Fruit fly (Drosophila melanogaster) whole organism, adult: Measurements from ENCODE around the gene CG13365.

Source experiments
- CG11617 ChIP-seq: fragments of 200-800 bp; sonication (Bioruptor generic); optimal IDR thresholded peaks from 2 replicates; lab custom pipeline; 2017; ENCODE audit warnings: mild to moderate bottlenecking, missing biosample characterization, missing genetic modification reagents, missing genetic modification characterization
- CG12768 ChIP-seq: fragments of 200-800 bp; sonication (Bioruptor generic); optimal IDR thresholded peaks from 2 replicates; lab custom pipeline; 2017; ENCODE audit warnings: missing biosample characterization, missing genetic modification characterization, mild to moderate bottlenecking, moderate library complexity, missing genetic modification reagents
- CG14711 ChIP-seq: fragments of 200-800 bp; sonication (Bioruptor generic); optimal IDR thresholded peaks from 2 replicates; lab custom pipeline; 2018; ENCODE audit warnings: missing biosample characterization, mild to moderate bottlenecking, missing genetic modification characterization, moderate library complexity
- CG1620 ChIP-seq: fragments of 200-800 bp; sonication (Bioruptor generic); optimal IDR thresholded peaks from 2 replicates; lab custom pipeline; 2016; ENCODE audit warnings: missing biosample characterization, missing genetic modification characterization
- CG33017 ChIP-seq: fragments of 200-800 bp; sonication (Bioruptor generic); optimal IDR thresholded peaks from 2 replicates; lab custom pipeline; 2018; ENCODE audit warnings: missing biosample characterization, mild to moderate bottlenecking, missing genetic modification characterization, moderate library complexity
- CG5204 ChIP-seq: fragments of 200-800 bp; sonication (Bioruptor generic); optimal IDR thresholded peaks from 2 replicates; lab custom pipeline; 2016; ENCODE audit warnings: missing biosample characterization, missing genetic modification characterization
- CG7045 ChIP-seq: fragments of 200-800 bp; sonication (Bioruptor generic); optimal IDR thresholded peaks from 2 replicates; lab custom pipeline; 2017; ENCODE audit warnings: missing biosample characterization, mild to moderate bottlenecking, missing genetic modification characterization
- CG7101 ChIP-seq: fragments of 200-800 bp; sonication (Bioruptor generic); optimal IDR thresholded peaks from 2 replicates; lab custom pipeline; 2018; ENCODE audit warnings: missing biosample characterization, mild to moderate bottlenecking, missing genetic modification characterization, moderate library complexity
- Clk ChIP-seq: fragments of 200-800 bp; sonication (Bioruptor generic); optimal IDR thresholded peaks from 2 replicates; lab custom pipeline; 2017; ENCODE audit warnings: missing biosample characterization, missing genetic modification characterization
- Crg-1 ChIP-seq: fragments of 200-800 bp; sonication (Bioruptor generic); optimal IDR thresholded peaks from 2 replicates; lab custom pipeline; 2016; ENCODE audit warnings: missing biosample characterization, missing genetic modification characterization
- Hr96 ChIP-seq: fragments of 200-800 bp; sonication (Bioruptor generic); optimal IDR thresholded peaks from 2 replicates; lab custom pipeline; 2016; ENCODE audit warnings: missing biosample characterization, missing genetic modification characterization
- Mnt ChIP-seq: fragments of 200-800 bp; sonication (Bioruptor generic); optimal IDR thresholded peaks from 2 replicates; lab custom pipeline; 2016; ENCODE audit warnings: missing biosample characterization, mild to moderate bottlenecking, missing genetic modification characterization
- bab1 ChIP-seq: fragments of 200-800 bp; sonication (Bioruptor generic); optimal IDR thresholded peaks from 3 replicates; lab custom pipeline; 2019; ENCODE audit warnings: missing biosample characterization, mild to moderate bottlenecking, missing genetic modification characterization, moderate library complexity
- cic ChIP-seq: fragments of 200-800 bp; sonication (Bioruptor generic); optimal IDR thresholded peaks from 2 replicates; lab custom pipeline; 2017; ENCODE audit warnings: missing biosample characterization, mild to moderate bottlenecking, missing genetic modification characterization, moderate library complexity
- cnc ChIP-seq, 2 experiments: fragments of >200 bp; optimal IDR thresholded peaks; 2 replicates each; lab custom pipeline; 2017
- kay ChIP-seq: fragments of 200-800 bp; sonication (Bioruptor generic); peaks from one replicate; lab custom pipeline; 2016; ENCODE audit warnings: missing biosample characterization, missing genetic modification characterization, borderline replicate concordance
- ovo ChIP-seq: fragments of 200-800 bp; sonication (Bioruptor generic); optimal IDR thresholded peaks from 2 replicates; lab custom pipeline; 2016; ENCODE audit warnings: missing biosample characterization, missing genetic modification characterization
- pad ChIP-seq: fragments of 200-800 bp; sonication (Bioruptor generic); optimal IDR thresholded peaks from 3 replicates; lab custom pipeline; 2017; ENCODE audit warnings: missing biosample characterization, missing genetic modification characterization, mild to moderate bottlenecking, moderate library complexity, missing genetic modification reagents
- tj ChIP-seq: fragments of 200-800 bp; sonication (Bioruptor generic); optimal IDR thresholded peaks from 3 replicates; lab custom pipeline; 2017; ENCODE audit warnings: missing biosample characterization, mild to moderate bottlenecking, missing genetic modification characterization, moderate library complexity
- toe ChIP-seq: fragments of 200-800 bp; sonication (Bioruptor generic); optimal IDR thresholded peaks from 2 replicates; lab custom pipeline; 2016; ENCODE audit warnings: missing biosample characterization, missing genetic modification characterization

The CG13365 gene

dm6 chrX:597057-597456 lies 24.0 kb downstream of the CG13365 start:
- no peak for TF ChIP-seq cnc (optimal IDR thresholded peaks at IDR 0.05; lab: Kevin White, UChicago)
- TF ChIP-seq CG1620: no peak
- TF ChIP-seq CG5204: no peak
- no peak for TF ChIP-seq CG7101 (tag; lab: Kevin White, UChicago)
- TF ChIP-seq CG33017 (tag; lab: Kevin White, UChicago): no peak
- no peak for TF ChIP-seq cic (GFP tag; lab: Kevin White, UChicago)
- TF ChIP-seq pad (GFP tag; lab: Kevin White, UChicago): no peak
- TF ChIP-seq kay (GFP tag; lab: Kevin White, UChicago): no peak
- no peak for TF ChIP-seq CG7045 (GFP tag; lab: Kevin White, UChicago)
- no peak for TF ChIP-seq Hr96
- no peak for TF ChIP-seq Mnt (GFP tag; lab: Kevin White, UChicago)
- no peak for TF ChIP-seq CG14711 (tag; lab: Kevin White, UChicago)
- no peak for TF ChIP-seq Clk (GFP tag; lab: Kevin White, UChicago)
- no peak for TF ChIP-seq CG11617 (GFP tag; lab: Kevin White, UChicago)
- no peak for TF ChIP-seq tj (GFP tag; lab: Kevin White, UChicago)
- TF ChIP-seq bab1 (GFP tag; lab: Kevin White, UChicago): no peak
- TF ChIP-seq CG12768 (GFP tag; lab: Kevin White, UChicago): no peak
- TF ChIP-seq ovo (GFP tag; lab: Kevin White, UChicago): no peak
- no peak for TF ChIP-seq toe (GFP tag; lab: Kevin White, UChicago)

dm6 chrX:592588-593288 lies 28.3 kb downstream of the CG13365 start:
- TF ChIP-seq Hr96 (no peak), cic (GFP tag; lab: Kevin White, UChicago) (no peak), CG7045 (GFP tag; lab: Kevin White, UChicago) (no peak), pad (GFP tag; lab: Kevin White, UChicago) (no peak), toe (GFP tag; lab: Kevin White, UChicago) (no peak), Clk (GFP tag; lab: Kevin White, UChicago) (no peak), bab1 (GFP tag; lab: Kevin White, UChicago) (no peak), CG14711 (tag; lab: Kevin White, UChicago) (no peak), CG12768 (GFP tag; lab: Kevin White, UChicago) (no peak), kay (GFP tag; lab: Kevin White, UChicago) (no peak), Crg-1 (GFP tag; lab: Kevin White, UChicago) (no peak), cnc (optimal IDR thresholded peaks at IDR 0.05; lab: Kevin White, UChicago) (no peak), ovo (GFP tag; lab: Kevin White, UChicago) (no peak), CG33017 (tag; lab: Kevin White, UChicago) (no peak), CG11617 (GFP tag; lab: Kevin White, UChicago) (no peak), CG5204 (no peak), CG7101 (tag; lab: Kevin White, UChicago) (no peak), tj (GFP tag; lab: Kevin White, UChicago) (no peak), Mnt (GFP tag; lab: Kevin White, UChicago) (no peak), CG1620 (no peak)

- TF ChIP-seq CG12768 (GFP tag; lab: Kevin White, UChicago): no peak
- TF ChIP-seq Hr96: no peak
- TF ChIP-seq ovo (GFP tag; lab: Kevin White, UChicago): no peak
- no peak for TF ChIP-seq cnc (optimal IDR thresholded peaks at IDR 0.05; lab: Kevin White, UChicago)
- TF ChIP-seq Clk (GFP tag; lab: Kevin White, UChicago): no peak
- no peak for TF ChIP-seq bab1 (GFP tag; lab: Kevin White, UChicago)
- TF ChIP-seq pad (GFP tag; lab: Kevin White, UChicago): no peak
- no peak for TF ChIP-seq Crg-1 (GFP tag; lab: Kevin White, UChicago)
- TF ChIP-seq CG5204: no peak
- no peak for TF ChIP-seq CG1620
- TF ChIP-seq tj (GFP tag; lab: Kevin White, UChicago): no peak
- TF ChIP-seq CG11617 (GFP tag; lab: Kevin White, UChicago): no peak
- no peak for TF ChIP-seq CG33017 (tag; lab: Kevin White, UChicago)
- no peak for TF ChIP-seq CG7101 (tag; lab: Kevin White, UChicago)
- no peak for TF ChIP-seq CG7045 (GFP tag; lab: Kevin White, UChicago)
- TF ChIP-seq CG14711 (tag; lab: Kevin White, UChicago): no peak
These were observed 30.5 kb downstream of the CG13365 start for dm6 chrX:590479-590878.

- TF ChIP-seq Crg-1 (GFP tag; lab: Kevin White, UChicago): no peak
- no peak for TF ChIP-seq CG33017 (tag; lab: Kevin White, UChicago)
These were observed 32.1 kb downstream of the CG13365 start for dm6 chrX:588941-589340.

dm6 chrX:581825-582224 lies 39.2 kb downstream of the CG13365 start, which contains the start of gene vnd:
Gene vnd, plus strand, starts transcription at chrX:582121.
- TF ChIP-seq cnc (optimal IDR thresholded peaks at IDR 0.05; lab: Kevin White, UChicago) (no peak), CG5204 (no peak), ovo (GFP tag; lab: Kevin White, UChicago) (no peak), pad (GFP tag; lab: Kevin White, UChicago) (no peak), Crg-1 (GFP tag; lab: Kevin White, UChicago) (no peak), CG33017 (tag; lab: Kevin White, UChicago) (no peak), tj (GFP tag; lab: Kevin White, UChicago) (no peak), CG11617 (GFP tag; lab: Kevin White, UChicago) (no peak), Mnt (GFP tag; lab: Kevin White, UChicago) (no peak), CG14711 (tag; lab: Kevin White, UChicago) (no peak), cic (GFP tag; lab: Kevin White, UChicago) (no peak), CG7045 (GFP tag; lab: Kevin White, UChicago) (no peak), bab1 (GFP tag; lab: Kevin White, UChicago) (no peak), Clk (GFP tag; lab: Kevin White, UChicago) (no peak), CG12768 (GFP tag; lab: Kevin White, UChicago) (no peak), kay (GFP tag; lab: Kevin White, UChicago) (no peak), toe (GFP tag; lab: Kevin White, UChicago) (no peak), CG7101 (tag; lab: Kevin White, UChicago) (no peak), CG1620 (no peak)
